Fruit fly (Drosophila melanogaster): ENCODE measurements around the gene CG15024.
A peak's percentile ranks its signal among the peaks of the same experiment; 100 is the strongest.

Gene CG15024

dm6 chr3L:4489490-4489889, 25.9 kb upstream of the CG15024 start:
- TF ChIP-seq Abd-B (GFP tag; optimal IDR thresholded peaks at IDR 0.05), result no peak
- no peak for TF ChIP-seq foxo (GFP tag; optimal IDR thresholded peaks at IDR 0.05)
- no peak for TF ChIP-seq lola (GFP tag; optimal IDR thresholded peaks at IDR 0.05)
- TF ChIP-seq CG32264 (GFP tag; optimal IDR thresholded peaks at IDR 0.05), result no peak
- no peak for TF ChIP-seq tai (GFP tag; optimal IDR thresholded peaks at IDR 0.05)
- no peak for TF ChIP-seq Rel (GFP tag; optimal IDR thresholded peaks at IDR 0.05)
- no peak for TF ChIP-seq Rel (tag; optimal IDR thresholded peaks at IDR 0.05)
- no peak for TF ChIP-seq pan (optimal IDR thresholded peaks at IDR 0.05)
- no peak for TF ChIP-seq dl (GFP tag; optimal IDR thresholded peaks at IDR 0.05; ENCODE audit: insufficient read depth in 1 of 2, partially characterized antibody in 2 of 2)
- TF ChIP-seq dmrt93B (GFP tag; optimal IDR thresholded peaks at IDR 0.05), result no peak
- no peak for TF ChIP-seq Hr78 (GFP tag; optimal IDR thresholded peaks at IDR 0.05)
- TF ChIP-seq br (GFP tag; optimal IDR thresholded peaks at IDR 0.05), result no peak
- TF ChIP-seq HLH106 (tag; optimal IDR thresholded peaks at IDR 0.05), result no peak
- TF ChIP-seq psq (GFP tag; optimal IDR thresholded peaks at IDR 0.05), result no peak
- no peak for TF ChIP-seq ey (GFP tag; optimal IDR thresholded peaks at IDR 0.05)
- no peak for TF ChIP-seq sage (GFP tag; optimal IDR thresholded peaks at IDR 0.05)
- TF ChIP-seq woc (GFP tag; optimal IDR thresholded peaks at IDR 0.05), result no peak
- no peak for TF ChIP-seq Dif (GFP tag; optimal IDR thresholded peaks at IDR 0.05; ENCODE audit: partially characterized antibody)

dm6 chr3L:4484623-4485022, 21.0 kb upstream of the CG15024 start:
- TF ChIP-seq psq (GFP tag; optimal IDR thresholded peaks at IDR 0.05) (no peak), Myc (optimal IDR thresholded peaks at IDR 0.05) (peak; percentile 50), N (GFP tag; optimal IDR thresholded peaks at IDR 0.05) (peak; percentile 27), Dfd (GFP tag; optimal IDR thresholded peaks at IDR 0.05) (no peak), dl (GFP tag; optimal IDR thresholded peaks at IDR 0.05; ENCODE audit: insufficient read depth in 1 of 2, partially characterized antibody in 2 of 2) (no peak), woc (GFP tag; optimal IDR thresholded peaks at IDR 0.05) (no peak), Sp1 (GFP tag; optimal IDR thresholded peaks at IDR 0.05) (no peak), Hr83 (GFP tag; optimal IDR thresholded peaks at IDR 0.05; ENCODE audit: poor library complexity, severe bottlenecking) (no peak)

DNA sequence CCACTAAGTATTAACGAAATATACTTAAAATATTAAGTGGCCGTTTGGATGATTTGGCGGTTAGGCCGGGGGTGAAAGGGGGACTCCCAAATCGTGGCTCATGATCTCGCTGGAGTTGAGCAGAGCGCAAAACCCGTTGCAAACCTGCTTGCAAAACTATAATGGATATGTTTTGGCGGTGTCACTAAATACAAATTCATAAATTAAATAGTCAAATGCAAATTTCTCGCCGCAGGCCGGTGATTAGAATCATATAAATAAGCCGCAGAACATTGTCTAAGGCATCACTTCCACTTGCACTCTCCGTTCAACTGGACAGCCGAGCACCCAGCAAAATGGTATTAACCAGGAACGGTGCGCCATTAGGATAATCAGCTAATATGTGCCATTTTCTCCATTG, 18.9 kb upstream of the CG15024 start, which contains the start of gene CG11350:
Gene CG11350 (plus strand): TSS at position 301 of the 400 bp plus-strand sequence.
- TF ChIP-seq CG9705 (GFP tag; optimal IDR thresholded peaks at IDR 0.05), result no peak
- TF ChIP-seq GATAd (GFP tag; optimal IDR thresholded peaks at IDR 0.05), result no peak
- no peak for TF ChIP-seq br (GFP tag; optimal IDR thresholded peaks at IDR 0.05)
- TF ChIP-seq Hnf4 (GFP tag; optimal IDR thresholded peaks at IDR 0.05), result no peak
- TF ChIP-seq Myc (optimal IDR thresholded peaks at IDR 0.05), result no peak
- TF ChIP-seq dl (GFP tag; optimal IDR thresholded peaks at IDR 0.05; ENCODE audit: insufficient read depth in 1 of 2, partially characterized antibody in 2 of 2), result no peak
- TF ChIP-seq Jra (GFP tag; optimal IDR thresholded peaks at IDR 0.05), result no peak
- TF ChIP-seq CG32264 (GFP tag; optimal IDR thresholded peaks at IDR 0.05), result no peak
- no peak for TF ChIP-seq N (GFP tag; optimal IDR thresholded peaks at IDR 0.05)
- TF ChIP-seq Dif (GFP tag; optimal IDR thresholded peaks at IDR 0.05; ENCODE audit: partially characterized antibody), result no peak
- TF ChIP-seq ey (GFP tag; optimal IDR thresholded peaks at IDR 0.05), result no peak
- TF ChIP-seq jim (GFP tag; optimal IDR thresholded peaks at IDR 0.05), result no peak
- no peak for TF ChIP-seq dsf (GFP tag; optimal IDR thresholded peaks at IDR 0.05; ENCODE audit: borderline replicate concordance)
- TF ChIP-seq Vsx2 (GFP tag; optimal IDR thresholded peaks at IDR 0.05; ENCODE audit: partially characterized antibody), result no peak
- TF ChIP-seq Mio (GFP tag; optimal IDR thresholded peaks at IDR 0.05), result no peak
- no peak for TF ChIP-seq dmrt93B (GFP tag; optimal IDR thresholded peaks at IDR 0.05)
- TF ChIP-seq lola (GFP tag; optimal IDR thresholded peaks at IDR 0.05), result no peak

DNA sequence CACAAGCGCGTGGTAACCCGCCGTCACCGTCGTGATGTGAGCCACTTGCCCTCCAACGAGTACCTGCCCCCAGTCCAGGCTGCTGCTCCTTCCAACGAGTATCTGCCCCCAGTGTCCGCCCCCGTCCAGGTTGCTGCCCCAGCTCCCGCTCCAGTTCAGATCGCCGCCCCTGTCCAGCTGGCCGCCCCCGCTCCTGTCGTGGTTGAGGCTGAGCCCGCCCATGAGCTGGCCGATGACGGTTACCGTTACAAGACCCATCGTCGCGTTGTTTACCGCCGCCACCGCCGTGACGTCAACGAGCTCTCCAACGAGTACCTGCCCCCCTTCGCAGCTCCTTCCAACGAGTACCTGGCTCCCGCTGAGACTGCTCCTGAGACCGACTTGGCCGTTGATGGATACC, 17.1 kb upstream of the CG15024 start:
- no peak for TF ChIP-seq tai (GFP tag; optimal IDR thresholded peaks at IDR 0.05)
- no peak for TF ChIP-seq sage (GFP tag; optimal IDR thresholded peaks at IDR 0.05)
- TF ChIP-seq Jra (GFP tag; optimal IDR thresholded peaks at IDR 0.05), result no peak
- TF ChIP-seq h (GFP tag; optimal IDR thresholded peaks at IDR 0.05), result no peak
- no peak for TF ChIP-seq Myc (optimal IDR thresholded peaks at IDR 0.05)
- no peak for TF ChIP-seq CG9705 (GFP tag; optimal IDR thresholded peaks at IDR 0.05)
- TF ChIP-seq dmrt93B (GFP tag; optimal IDR thresholded peaks at IDR 0.05), result no peak

DNA sequence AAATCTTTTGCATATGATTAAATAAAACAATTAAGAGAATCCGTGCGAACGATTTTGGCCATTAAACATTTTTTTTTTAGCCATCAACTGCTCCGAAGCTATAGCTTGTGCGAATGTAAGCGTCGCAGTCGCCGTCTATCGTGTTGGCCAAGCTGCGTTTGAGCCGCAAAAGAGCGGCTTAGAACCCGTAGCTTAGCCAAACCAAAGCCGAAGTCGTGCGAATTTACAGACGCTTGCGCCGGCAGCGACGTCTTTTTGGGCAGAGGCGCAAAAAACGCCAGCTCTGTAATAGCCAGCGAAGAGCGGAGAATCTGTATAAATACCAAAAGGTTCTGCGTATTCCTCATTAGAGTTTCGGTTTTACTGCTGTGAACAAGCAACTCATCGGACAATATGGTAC, 16.3 kb upstream of the CG15024 start, which contains the start of gene CG7465:
Gene CG7465 (plus strand): TSS at position 346 of the 400 bp plus-strand sequence.
- TF ChIP-seq ey (GFP tag; optimal IDR thresholded peaks at IDR 0.05), result no peak
- TF ChIP-seq Mio (GFP tag; optimal IDR thresholded peaks at IDR 0.05), result no peak
- TF ChIP-seq dsf (GFP tag; optimal IDR thresholded peaks at IDR 0.05; ENCODE audit: borderline replicate concordance), result no peak
- no peak for TF ChIP-seq Dfd (GFP tag; optimal IDR thresholded peaks at IDR 0.05)
- TF ChIP-seq dmrt93B (GFP tag; optimal IDR thresholded peaks at IDR 0.05), result no peak
- TF ChIP-seq N (GFP tag; optimal IDR thresholded peaks at IDR 0.05), result no peak
- TF ChIP-seq CG32264 (GFP tag; optimal IDR thresholded peaks at IDR 0.05), result no peak
- TF ChIP-seq Myc (optimal IDR thresholded peaks at IDR 0.05), result no peak
- no peak for TF ChIP-seq GATAd (GFP tag; optimal IDR thresholded peaks at IDR 0.05)
- TF ChIP-seq Hnf4 (GFP tag; optimal IDR thresholded peaks at IDR 0.05), result no peak
- no peak for TF ChIP-seq Jra (GFP tag; optimal IDR thresholded peaks at IDR 0.05)
- TF ChIP-seq Abd-B (GFP tag; optimal IDR thresholded peaks at IDR 0.05), result no peak
- no peak for TF ChIP-seq foxo (GFP tag; optimal IDR thresholded peaks at IDR 0.05)
- TF ChIP-seq HLH106 (tag; optimal IDR thresholded peaks at IDR 0.05), result no peak
- no peak for TF ChIP-seq CrebA (GFP tag; optimal IDR thresholded peaks at IDR 0.05; ENCODE audit: borderline replicate concordance)

All from whole organism, wandering third instar larva.